Worm (Caenorhabditis elegans) whole organism, midembryonic: ENCODE results near the gene btb-4.

Source experiments
- cog-1 ChIP-seq: sonication (generic microtip); optimal IDR thresholded peaks from 2 replicates; lab custom pipeline; 2016; ENCODE audit warnings: missing genetic modification characterization, missing compliant biosample characterization
- klf-2 ChIP-seq: fragments of 200-800 bp; sonication (Bioruptor generic); conservative IDR thresholded peaks from 2 replicates; pipeline ENCODE4 v1.3.6; 2022; ENCODE audit warnings: missing genetic modification reagents, missing genetic modification characterization, missing compliant biosample characterization
- ztf-23 ChIP-seq: fragments of 200-800 bp; sonication (Bioruptor generic); IDR thresholded peaks from 2 replicates; pipeline ENCODE4 v1.3.6; 2022; ENCODE audit warnings: missing genetic modification reagents, missing genetic modification characterization, missing compliant biosample characterization

DNA sequence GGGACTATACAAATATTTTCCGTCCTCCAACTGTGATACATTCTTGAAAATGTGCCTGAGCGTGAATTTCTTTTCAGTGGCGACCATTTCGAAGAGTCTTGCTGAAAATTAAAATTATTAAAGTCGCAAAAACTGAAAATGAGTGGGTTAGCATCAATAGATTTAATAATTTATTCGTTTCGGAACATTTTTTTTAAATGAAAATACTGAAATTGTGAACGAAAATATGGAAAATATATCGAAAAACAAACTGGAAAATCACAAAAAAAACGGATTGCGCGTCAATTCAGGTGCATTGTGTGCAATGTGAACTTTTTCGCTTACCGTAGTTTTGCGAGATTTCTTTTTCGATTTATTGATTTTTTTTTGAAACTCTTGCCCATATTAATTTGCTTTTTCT lies 264 bp upstream of the btb-4 start, which contains the start of gene bath-5:
- TF ChIP-seq klf-2 (GFP tag; lab: Robert Waterston, UW) (no peak), ztf-23 (GFP tag; lab: Robert Waterston, UW) (no peak), cog-1 (no peak)
